Fruit fly (Drosophila melanogaster) whole organism, embryonic: ENCODE results near the gene Cyp312a1.

Experiments
- Aef1 ChIP-seq: fragments of 200-800 bp; sonication (Bioruptor generic); IDR thresholded peaks from 3 replicates; pipeline ENCODE4 v1.3.6; 2022; ENCODE audit warnings: missing biosample characterization, missing genetic modification characterization
- CG10267 ChIP-seq: fragments of 200-800 bp; sonication (Bioruptor generic); optimal IDR thresholded peaks from 2 replicates; lab custom pipeline; 2018; ENCODE audit warnings: missing biosample characterization, mild to moderate bottlenecking, missing genetic modification characterization, moderate library complexity
- CG11398 ChIP-seq: fragments of 200-800 bp; sonication (Bioruptor generic); optimal IDR thresholded peaks from 2 replicates; lab custom pipeline; 2016; ENCODE audit warnings: missing biosample characterization, missing genetic modification characterization
- CG1233 ChIP-seq: fragments of 200-800 bp; sonication (Bioruptor generic); optimal IDR thresholded peaks from 4 replicates; lab custom pipeline; 2018; ENCODE audit warnings: missing biosample characterization, mild to moderate bottlenecking, missing genetic modification characterization
- CG12744 ChIP-seq: fragments of 200-800 bp; sonication (Bioruptor generic); optimal IDR thresholded peaks from 2 replicates; lab custom pipeline; 2016; ENCODE audit warnings: missing biosample characterization, missing genetic modification characterization
- CG13624 ChIP-seq: fragments of 200-800 bp; sonication (Bioruptor generic); optimal IDR thresholded peaks from 2 replicates; lab custom pipeline; 2016; ENCODE audit warnings: missing biosample characterization, missing genetic modification characterization
- CG14710 ChIP-seq: fragments of 200-800 bp; sonication (Bioruptor generic); optimal IDR thresholded peaks from 3 replicates; lab custom pipeline; 2019; ENCODE audit warnings: missing biosample characterization, mild to moderate bottlenecking, missing genetic modification characterization, moderate library complexity
- CG17361 ChIP-seq: fragments of 200-800 bp; sonication (Bioruptor generic); IDR thresholded peaks from 3 replicates; pipeline ENCODE4 v1.3.6; 2022; ENCODE audit warnings: missing biosample characterization, missing genetic modification characterization
- CG1832 ChIP-seq: fragments of 200-800 bp; sonication (Bioruptor generic); optimal IDR thresholded peaks from 2 replicates; lab custom pipeline; 2017; ENCODE audit warnings: missing biosample characterization, mild to moderate bottlenecking, missing genetic modification characterization, inconsistent platforms
- CG2116 ChIP-seq: fragments of 200-800 bp; sonication (Bioruptor generic); optimal IDR thresholded peaks from 3 replicates; lab custom pipeline; 2018; ENCODE audit warnings: missing biosample characterization, mild to moderate bottlenecking, missing genetic modification characterization
- CG3065 ChIP-seq: fragments of 200-800 bp; sonication (Bioruptor generic); optimal IDR thresholded peaks from 2 replicates; lab custom pipeline; 2016; ENCODE audit warnings: missing biosample characterization, missing genetic modification characterization
- CG34422 ChIP-seq: fragments of 200-800 bp; sonication (Bioruptor generic); IDR thresholded peaks from 3 replicates; pipeline ENCODE4 v1.3.6; 2022; ENCODE audit warnings: missing biosample characterization, missing genetic modification characterization
- CG4404 ChIP-seq: fragments of 200-800 bp; sonication (Bioruptor generic); IDR thresholded peaks from 2 replicates; pipeline ENCODE4 v1.3.6; 2022; ENCODE audit warnings: missing biosample characterization, missing genetic modification characterization
- CG5180 ChIP-seq: fragments of 200-800 bp; sonication (Bioruptor generic); optimal IDR thresholded peaks from 3 replicates; lab custom pipeline; 2017; ENCODE audit warnings: missing biosample characterization, missing genetic modification characterization, mild to moderate bottlenecking, moderate library complexity, missing genetic modification reagents
- CG6854 ChIP-seq: fragments of 200-800 bp; sonication (Bioruptor generic); optimal IDR thresholded peaks from 3 replicates; lab custom pipeline; 2017; ENCODE audit warnings: missing biosample characterization, mild to moderate bottlenecking, missing genetic modification characterization
- CG8924 ChIP-seq: fragments of 200-800 bp; optimal IDR thresholded peaks from 3 replicates; lab custom pipeline; 2019; ENCODE audit warnings: missing biosample characterization, mild to moderate bottlenecking, missing genetic modification characterization, moderate library complexity
- CG9215 ChIP-seq: fragments of 200-800 bp; sonication (Bioruptor generic); IDR thresholded peaks from 2 replicates; pipeline ENCODE4 v1.3.6; 2022; ENCODE audit warnings: missing biosample characterization, missing genetic modification characterization
- CkIIα-i1 ChIP-seq: fragments of 200-800 bp; sonication (Bioruptor generic); IDR thresholded peaks from 2 replicates; pipeline ENCODE4 v1.3.6; 2022; ENCODE audit warnings: missing biosample characterization, missing genetic modification characterization
- Dad ChIP-seq: fragments of 200-800 bp; sonication (Bioruptor generic); optimal IDR thresholded peaks from 3 replicates; lab custom pipeline; 2016; ENCODE audit warnings: missing biosample characterization, missing genetic modification characterization
- Dip2 ChIP-seq: fragments of 200-800 bp; sonication (Bioruptor generic); IDR thresholded peaks from 2 replicates; pipeline ENCODE4 v1.3.6; 2022; ENCODE audit warnings: missing biosample characterization, missing genetic modification characterization
- Eip74EF ChIP-seq, 2 experiments: fragments of 200-800 bp in 1 of 2; fragments of >200 bp in 1 of 2; sonication (Bioruptor generic) in 1 of 2; optimal IDR thresholded peaks; 2 replicates each; lab custom pipeline; 2017 to 2019; ENCODE audit warnings: missing biosample characterization in 2 of 2, missing genetic modification characterization in 2 of 2, mild to moderate bottlenecking in 1 of 2, moderate library complexity in 1 of 2
- Gug ChIP-seq: fragments of 200-800 bp; sonication (Bioruptor generic); IDR thresholded peaks from 4 replicates; pipeline ENCODE4 v1.3.6; 2022; ENCODE audit warnings: missing biosample characterization, missing genetic modification characterization
- HLH3B ChIP-seq: fragments of 200-800 bp; sonication (Bioruptor generic); IDR thresholded peaks from 2 replicates; pipeline ENCODE4 v1.3.6; 2022; ENCODE audit warnings: missing biosample characterization, missing genetic modification characterization
- Hr3 ChIP-seq: fragments of 200-800 bp; sonication (Bioruptor generic); optimal IDR thresholded peaks from 3 replicates; lab custom pipeline; 2016; ENCODE audit warnings: missing biosample characterization, missing genetic modification characterization
- Kr ChIP-seq: fragments of 200-800 bp; sonication (Bioruptor generic); optimal IDR thresholded peaks from 2 replicates; lab custom pipeline; 2017; ENCODE audit warnings: missing biosample characterization, mild to moderate bottlenecking, missing genetic modification characterization
- Myb ChIP-seq: fragments of 200-800 bp; sonication (Bioruptor generic); optimal IDR thresholded peaks from 2 replicates; lab custom pipeline; 2016; ENCODE audit warnings: missing biosample characterization, missing genetic modification characterization
- NK7.1 ChIP-seq: fragments of 200-800 bp; sonication (Bioruptor generic); optimal IDR thresholded peaks from 3 replicates; lab custom pipeline; 2016; ENCODE audit warnings: missing biosample characterization, missing genetic modification characterization
- Nf-YB ChIP-seq: fragments of 200-800 bp; sonication (Bioruptor generic); optimal IDR thresholded peaks from 3 replicates; lab custom pipeline; 2019; ENCODE audit warnings: missing biosample characterization, mild to moderate bottlenecking, missing genetic modification characterization, moderate library complexity
- Opbp ChIP-seq: fragments of 200-800 bp; sonication (Bioruptor generic); IDR thresholded peaks from 3 replicates; pipeline ENCODE4 v1.3.6; 2022; ENCODE audit warnings: missing biosample characterization, missing genetic modification characterization; ENCODE audit not compliant: partially characterized antibody
- PHDP ChIP-seq: fragments of 200-800 bp; sonication (Bioruptor generic); optimal IDR thresholded peaks from 3 replicates; lab custom pipeline; 2018; ENCODE audit warnings: missing biosample characterization, mild to moderate bottlenecking, missing genetic modification characterization, moderate library complexity
- Rfx ChIP-seq: fragments of 200-800 bp; sonication (Bioruptor generic); IDR thresholded peaks from 2 replicates; pipeline ENCODE4 v1.3.6; 2022; ENCODE audit warnings: missing biosample characterization, missing genetic modification characterization
- Ssrp ChIP-seq: fragments of 200-800 bp; sonication (Bioruptor generic); optimal IDR thresholded peaks from 2 replicates; lab custom pipeline; 2018; ENCODE audit warnings: missing biosample characterization, mild to moderate bottlenecking, missing genetic modification characterization, moderate library complexity
- YL-1 ChIP-seq: fragments of 200-800 bp; sonication (Bioruptor generic); optimal IDR thresholded peaks from 3 replicates; lab custom pipeline; 2017; ENCODE audit warnings: missing biosample characterization, mild to moderate bottlenecking, missing genetic modification characterization
- ato ChIP-seq: fragments of 200-800 bp; sonication (Bioruptor generic); IDR thresholded peaks from 2 replicates; pipeline ENCODE4 v1.3.6; 2022; ENCODE audit warnings: missing biosample characterization, missing genetic modification characterization; ENCODE audit not compliant: partially characterized antibody
- bcd ChIP-seq: fragments of 200-800 bp; sonication (Bioruptor generic); optimal IDR thresholded peaks from 2 replicates; lab custom pipeline; 2017; ENCODE audit warnings: missing biosample characterization, mild to moderate bottlenecking, missing genetic modification characterization
- crp ChIP-seq, 2 experiments: fragments of 200-800 bp; sonication (Bioruptor generic); optimal IDR thresholded peaks; 2 replicates in 1 of 2; 3 replicates in 1 of 2; lab custom pipeline; 2017; ENCODE audit warnings: missing biosample characterization in 2 of 2, missing genetic modification characterization in 2 of 2, mild to moderate bottlenecking in 1 of 2, moderate library complexity in 1 of 2
- dmrt11E ChIP-seq: fragments of 200-800 bp; sonication (Bioruptor generic); optimal IDR thresholded peaks from 3 replicates; lab custom pipeline; 2018; ENCODE audit warnings: missing biosample characterization, mild to moderate bottlenecking, missing genetic modification characterization, moderate library complexity
- emc ChIP-seq: fragments of 200-800 bp; sonication (Bioruptor generic); optimal IDR thresholded peaks from 2 replicates; lab custom pipeline; 2016; ENCODE audit warnings: missing biosample characterization, missing genetic modification characterization
- hkb ChIP-seq, 2 experiments: fragments of 200-800 bp in 1 of 2; fragments of >200 bp in 1 of 2; sonication (Bioruptor generic) in 1 of 2; IDR thresholded peaks in 1 of 2; optimal IDR thresholded peaks in 1 of 2; 2 replicates each; pipeline versions ENCODE4 v1.3.6 to Lab custom; 2017 to 2022; ENCODE audit warnings: missing biosample characterization in 1 of 2, missing genetic modification characterization in 1 of 2
- ken ChIP-seq: fragments of 200-800 bp; sonication (Bioruptor generic); IDR thresholded peaks from 3 replicates; pipeline ENCODE4 v1.3.6; 2022; ENCODE audit warnings: missing biosample characterization, missing genetic modification characterization
- knrl ChIP-seq: fragments of 200-800 bp; sonication (Bioruptor generic); IDR thresholded peaks from 3 replicates; pipeline ENCODE4 v1.3.6; 2022; ENCODE audit warnings: missing biosample characterization, missing genetic modification characterization; ENCODE audit not compliant: partially characterized antibody
- nom ChIP-seq: fragments of 200-800 bp; sonication (Bioruptor generic); optimal IDR thresholded peaks from 2 replicates; lab custom pipeline; 2017; ENCODE audit warnings: missing biosample characterization, missing genetic modification characterization, mild to moderate bottlenecking, moderate library complexity, missing genetic modification reagents
- p53 ChIP-seq: fragments of 200-800 bp; sonication (Bioruptor generic); optimal IDR thresholded peaks from 2 replicates; lab custom pipeline; 2016; ENCODE audit warnings: missing biosample characterization, missing genetic modification characterization
- peb ChIP-seq: fragments of 200-800 bp; sonication (Bioruptor generic); IDR thresholded peaks from 2 replicates; pipeline ENCODE4 v1.3.6; 2022; ENCODE audit warnings: missing biosample characterization, missing genetic modification characterization
- rib ChIP-seq: fragments of 200-800 bp; sonication (Bioruptor generic); IDR thresholded peaks from 2 replicates; pipeline ENCODE4 v1.3.6; 2022; ENCODE audit warnings: missing biosample characterization, missing genetic modification characterization
- tgo ChIP-seq: fragments of 200-800 bp; sonication (Bioruptor generic); IDR thresholded peaks from 3 replicates; pipeline ENCODE4 v1.3.6; 2022; ENCODE audit warnings: missing biosample characterization, missing genetic modification characterization
- zen2 ChIP-seq: fragments of 200-800 bp; sonication (Bioruptor generic); IDR thresholded peaks from 3 replicates; pipeline ENCODE4 v1.3.6; 2022; ENCODE audit warnings: missing biosample characterization, missing genetic modification characterization; ENCODE audit not compliant: partially characterized antibody

Gene Cyp312a1

dm6 chr3L:18114038-18114926, 18.2 kb downstream of the Cyp312a1 start (continued):
- TF ChIP-seq YL-1 (GFP tag; lab: Kevin White, UChicago) (no peak), Nf-YB (GFP tag; lab: Kevin White, UChicago) (peak; percentile 15), ato (GFP tag; lab: Robert Waterston, UW) (0 out of 2 replicates have a peak, but pooled peaks have one; percentile 33), CG1832 (GFP tag; lab: Kevin White, UChicago) (no peak), Dip2 (GFP tag; lab: Robert Waterston, UW) (no peak), dmrt11E (tag; lab: Kevin White, UChicago) (no peak), HLH3B (GFP tag; lab: Robert Waterston, UW) (peak; percentile 50; the same call in 1 of the 2 replicates), CG2116 (peak; percentile 20), Aef1 (GFP tag; lab: Robert Waterston, UW) (no peak), Ssrp (tag; lab: Kevin White, UChicago) (peak; percentile 50), Eip74EF (GFP tag; optimal IDR thresholded peaks at IDR 0.05; lab: Kevin White, UChicago) (peak in 1 of 2 experiments; percentile 66), Myb (peak; percentile 9), CG6854 (GFP tag; lab: Kevin White, UChicago) (peak; percentile 57), Hr3 (GFP tag; lab: Kevin White, UChicago) (peak; percentile 33), Dad (no peak), PHDP (peak; percentile 59), rib (GFP tag; lab: Robert Waterston, UW) (peak; percentile 47; the same call in 1 of the 2 replicates), zen2 (GFP tag; lab: Robert Waterston, UW) (no peak), emc (GFP tag; lab: Kevin White, UChicago) (no peak), NK7.1 (GFP tag; lab: Kevin White, UChicago) (peak; percentile 43), CG4404 (GFP tag; lab: Robert Waterston, UW) (no peak), nom (peak; percentile 3), bcd (GFP tag; lab: Kevin White, UChicago) (no peak), crp (GFP tag; optimal IDR thresholded peaks at IDR 0.05; lab: Kevin White, UChicago) (no peak), CG3065 (GFP tag; lab: Kevin White, UChicago) (no peak), CkIIα-i1 (no peak), CG13624 (GFP tag; lab: Kevin White, UChicago) (peak; percentile 10), peb (GFP tag; lab: Robert Waterston, UW) (no peak), CG8924 (peak; percentile 65), Rfx (GFP tag; lab: Robert Waterston, UW) (peak; percentile 79), CG12744 (GFP tag; lab: Kevin White, UChicago) (peak; percentile 3), CG11398 (GFP tag; lab: Kevin White, UChicago) (no peak), CG9215 (GFP tag; lab: Robert Waterston, UW) (no peak), CG17361 (GFP tag; lab: Robert Waterston, UW) (peak; percentile 80; the same call in 2 of the 3 replicates), knrl (GFP tag; lab: Robert Waterston, UW) (no peak), hkb (optimal IDR thresholded peaks at IDR 0.05; lab: Kevin White, UChicago) (no peak), hkb (GFP tag; IDR thresholded peaks at IDR 0.05; lab: Robert Waterston, UW) (peak; percentile 53; the same call in 1 of the 2 replicates), CG10267 (peak; percentile 19), CG34422 (0 out of 3 replicates have a peak, but pooled peaks have one; percentile 16), p53 (GFP tag; lab: Kevin White, UChicago) (peak; percentile 30), tgo (peak; percentile 22; the same call in 2 of the 3 replicates), Opbp (GFP tag; lab: Robert Waterston, UW) (0 out of 3 replicates have a peak, but pooled peaks have one; percentile 21), ken (0 out of 3 replicates have a peak, but pooled peaks have one; percentile 15), CG5180 (peak; percentile 43), CG1233 (peak; percentile 49), CG14710 (no peak), Gug (GFP tag; lab: Robert Waterston, UW) (no peak), Kr (GFP tag; lab: Kevin White, UChicago) (no peak)
